Worm (Caenorhabditis elegans): ENCODE measurements around the gene F58F12.12.

DNA sequence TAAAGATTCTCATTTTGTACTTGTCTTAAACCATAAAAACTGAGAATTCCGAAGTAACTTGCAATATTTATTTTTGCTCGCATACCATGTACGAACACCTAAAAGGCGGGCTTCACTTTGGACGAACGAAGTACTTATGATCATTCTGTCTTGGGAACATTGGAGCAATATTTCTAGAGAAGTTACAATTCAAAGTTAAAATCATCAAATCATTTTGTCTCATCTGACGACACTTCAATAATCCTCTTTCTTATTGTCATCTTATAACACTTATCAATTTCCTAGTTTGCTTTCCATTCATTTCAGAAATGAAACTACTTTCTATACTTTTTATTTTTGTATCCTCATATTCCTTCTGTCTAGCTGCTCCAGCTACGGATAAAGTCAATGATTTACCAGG is 14.3 kb upstream of the F58F12.12 start, which contains the start of gene ctsa-4.1:
- TF ChIP-seq ztf-4 (tag; optimal IDR thresholded peaks at IDR 0.05), result no peak
- no peak for TF ChIP-seq tbx-2 (tag; optimal IDR thresholded peaks at IDR 0.05)
